Worm (Caenorhabditis elegans) whole organism, L1 larva: Measurements from ENCODE around the gene pik-1.

Source experiments
- C16A3.4 ChIP-seq: fragments of 150-350 bp; optimal IDR thresholded peaks from 2 replicates; lab custom pipeline; 2014; ENCODE audit warnings: missing biosample characterization, missing genetic modification characterization
- aha-1 ChIP-seq: fragments of 150-350 bp; optimal IDR thresholded peaks from 2 replicates; lab custom pipeline; 2014; ENCODE audit warnings: missing biosample characterization, missing genetic modification characterization
- ama-1 ChIP-seq: fragments of 150-350 bp; optimal IDR thresholded peaks from 2 replicates; lab custom pipeline; 2014
- fkh-10 ChIP-seq: sonication (generic microtip); optimal IDR thresholded peaks from 2 replicates; lab custom pipeline; 2017; ENCODE audit warnings: missing biosample characterization, missing genetic modification reagents, missing genetic modification characterization
- lin-15B ChIP-seq: fragments of 150-350 bp; sonication (generic microtip); optimal IDR thresholded peaks from 3 replicates; lab custom pipeline; 2014; ENCODE audit warnings: missing biosample characterization, missing genetic modification characterization
- mdl-1 ChIP-seq, 2 experiments: fragments of 150-350 bp; optimal IDR thresholded peaks; 2 replicates each; lab custom pipeline; 2014 to 2017; ENCODE audit warnings: missing biosample characterization in 2 of 2, missing genetic modification characterization in 2 of 2, inconsistent platforms in 1 of 2
- nhr-12 ChIP-seq: sonication (generic microtip); optimal IDR thresholded peaks from 2 replicates; lab custom pipeline; 2017; ENCODE audit warnings: missing biosample characterization, missing genetic modification characterization
- nhr-28 ChIP-seq: fragments of 150-350 bp; optimal IDR thresholded peaks from 2 replicates; lab custom pipeline; 2014; ENCODE audit warnings: missing biosample characterization, missing genetic modification characterization
- pax-3 ChIP-seq: fragments of 200-800 bp; sonication (Bioruptor generic); optimal IDR thresholded peaks from 2 replicates; lab custom pipeline; 2018; ENCODE audit warnings: mild to moderate bottlenecking, missing genetic modification characterization, moderate library complexity, missing compliant biosample characterization
- unc-130 ChIP-seq: fragments of 150-350 bp; optimal IDR thresholded peaks from 2 replicates; lab custom pipeline; 2017; ENCODE audit warnings: missing biosample characterization, missing genetic modification characterization, inconsistent platforms
- unc-62 ChIP-seq: fragments of 150-350 bp; optimal IDR thresholded peaks from 2 replicates; lab custom pipeline; 2014; ENCODE audit warnings: missing biosample characterization, missing genetic modification reagents, missing genetic modification characterization

- TF ChIP-seq ama-1 (lab: Kevin White, UChicago) (no peak), lin-15B (tag; lab: Kevin White, UChicago) (no peak), unc-62 (GFP tag; lab: Kevin White, UChicago) (no peak), nhr-28 (tag; lab: Kevin White, UChicago) (no peak), mdl-1 (tag; optimal IDR thresholded peaks at IDR 0.05; lab: Kevin White, UChicago) (no peak), fkh-10 (GFP tag; lab: Kevin White, UChicago) (no peak), aha-1 (tag; lab: Kevin White, UChicago) (no peak), C16A3.4 (tag; lab: Kevin White, UChicago) (no peak), unc-130 (tag; lab: Kevin White, UChicago) (no peak), nhr-12 (no peak), pax-3 (tag; lab: Kevin White, UChicago) (no peak)
These were observed at the start of gene pik-1, which contains the start of gene aptf-2 for ce11 chrIV:13415739-13416271.
